Worm (Caenorhabditis elegans) whole organism, mixed stage, embryonic: ENCODE results near the gene F55B11.2.
"Not testable (repeated sequence)": the region's sequence is repeated elsewhere in the genome, so short reads cannot be mapped to it uniquely, and the experiment has no call there.

ENCODE experiments used
- bed-3 ChIP-seq: fragments of 200-800 bp; sonication (Bioruptor generic); optimal IDR thresholded peaks from 3 replicates; lab custom pipeline; 2018; ENCODE audit warnings: mild to moderate bottlenecking, missing genetic modification characterization, moderate library complexity, missing compliant biosample characterization
- ceh-39 ChIP-seq: fragments of 150-350 bp; optimal IDR thresholded peaks from 2 replicates; lab custom pipeline; 2014; ENCODE audit warnings: missing biosample characterization, missing genetic modification characterization
- drap-1 ChIP-seq: fragments of 200-800 bp; sonication (Bioruptor generic); optimal IDR thresholded peaks from 3 replicates; lab custom pipeline; 2018; ENCODE audit warnings: mild to moderate bottlenecking, missing genetic modification characterization, missing compliant biosample characterization
- elt-1 ChIP-seq: sonication (generic microtip); optimal IDR thresholded peaks from 2 replicates; lab custom pipeline; 2017; ENCODE audit warnings: missing genetic modification characterization, mild to moderate bottlenecking, missing compliant biosample characterization, antibody characterized with exemption, moderate library complexity, borderline replicate concordance; ENCODE audit not compliant: insufficient read depth
- flh-1 ChIP-seq: fragments of 200-800 bp; sonication (Bioruptor generic); optimal IDR thresholded peaks from 2 replicates; lab custom pipeline; 2018; ENCODE audit warnings: mild to moderate bottlenecking, missing genetic modification characterization, moderate library complexity, missing compliant biosample characterization
- ham-2 ChIP-seq: fragments of 200-800 bp; sonication (Bioruptor generic); optimal IDR thresholded peaks from 2 replicates; lab custom pipeline; 2018; ENCODE audit warnings: mild to moderate bottlenecking, missing genetic modification characterization, missing compliant biosample characterization
- mab-5 ChIP-seq: fragments of 150-350 bp; optimal IDR thresholded peaks from 2 replicates; lab custom pipeline; 2014; ENCODE audit warnings: missing biosample characterization, missing genetic modification characterization
- mep-1 ChIP-seq: fragments of 150-350 bp; optimal IDR thresholded peaks from 2 replicates; lab custom pipeline; 2017; ENCODE audit warnings: missing biosample characterization, missing genetic modification reagents, missing genetic modification characterization, inconsistent platforms
- mls-2 ChIP-seq: sonication (generic microtip); optimal IDR thresholded peaks from 2 replicates; lab custom pipeline; 2016; ENCODE audit warnings: mild to moderate bottlenecking, missing genetic modification characterization, moderate library complexity, missing compliant biosample characterization
- nhr-12 ChIP-seq: fragments of 150-350 bp; optimal IDR thresholded peaks from 2 replicates; lab custom pipeline; 2014; ENCODE audit warnings: missing biosample characterization, missing genetic modification characterization
- nhr-2 ChIP-seq: fragments of 150-350 bp; optimal IDR thresholded peaks from 2 replicates; lab custom pipeline; 2014; ENCODE audit warnings: missing biosample characterization, missing genetic modification characterization
- nhr-28 ChIP-seq: fragments of 150-350 bp; optimal IDR thresholded peaks from 2 replicates; lab custom pipeline; 2014; ENCODE audit warnings: missing biosample characterization, missing genetic modification characterization
- nhr-76 ChIP-seq: sonication (generic microtip); optimal IDR thresholded peaks from 2 replicates; lab custom pipeline; 2017; ENCODE audit warnings: missing biosample characterization, missing genetic modification characterization
- sptf-1 ChIP-seq: sonication (generic microtip); optimal IDR thresholded peaks from 2 replicates; lab custom pipeline; 2017; ENCODE audit warnings: mild to moderate bottlenecking, missing genetic modification characterization, moderate library complexity, missing compliant biosample characterization
- tbx-8 ChIP-seq: fragments of 200-800 bp; sonication (Bioruptor generic); optimal IDR thresholded peaks from 2 replicates; lab custom pipeline; 2018; ENCODE audit warnings: mild to moderate bottlenecking, missing genetic modification characterization, moderate library complexity, missing compliant biosample characterization
- zip-8 ChIP-seq: fragments of 150-350 bp; optimal IDR thresholded peaks from 2 replicates; lab custom pipeline; 2014; ENCODE audit warnings: missing biosample characterization, missing genetic modification characterization

The F55B11.2 gene

ce11 chrIV:14377267-14377814, 45.8 kb downstream of the F55B11.2 start:
- TF ChIP-seq mab-5 (tag; lab: Kevin White, UChicago) (no peak), mep-1 (tag; lab: Kevin White, UChicago) (no peak), ceh-39 (no peak), mls-2 (no peak), ham-2 (no peak), sptf-1 (no peak), drap-1 (GFP tag; lab: Kevin White, UChicago) (no peak), tbx-8 (no peak), flh-1 (GFP tag; lab: Kevin White, UChicago) (no peak), nhr-2 (no peak), nhr-28 (tag; lab: Kevin White, UChicago) (no peak), zip-8 (tag; lab: Kevin White, UChicago) (no peak), bed-3 (GFP tag; lab: Kevin White, UChicago) (no peak), elt-1 (tag; lab: Kevin White, UChicago) (no peak), nhr-76 (tag; lab: Kevin White, UChicago) (no peak)

ce11 chrIV:14373814-14374213, 49.3 kb downstream of the F55B11.2 start, which contains the start of gene Y67A10A.7:
Gene Y67A10A.7 (plus strand): TSS chrIV:14374114.
- not testable (repeated sequence) for TF ChIP-seq nhr-12 (tag; lab: Kevin White, UChicago); nhr-76 (tag; lab: Kevin White, UChicago); ham-2
